Fruit fly (Drosophila melanogaster) Kc167 (cell line): ENCODE measurements around the gene CG11037.

Experiments
- Myc ChIP-seq: fragments of >200 bp; optimal IDR thresholded peaks from 2 replicates; lab custom pipeline; 2017; ENCODE audit warnings: missing external identifiers
- Sin3A ChIP-seq: fragments of >200 bp; optimal IDR thresholded peaks from 2 replicates; lab custom pipeline; 2018; ENCODE audit warnings: missing external identifiers
- h ChIP-seq: fragments of >200 bp; optimal IDR thresholded peaks from 3 replicates; lab custom pipeline; 2018; ENCODE audit warnings: missing external identifiers
- insv ChIP-seq: fragments of >200 bp; optimal IDR thresholded peaks from 3 replicates; lab custom pipeline; 2018; ENCODE audit warnings: missing external identifiers
- psq ChIP-seq: fragments of >200 bp; optimal IDR thresholded peaks from 2 replicates; lab custom pipeline; 2017; ENCODE audit warnings: missing external identifiers
- ttk ChIP-seq: sonication (Bioruptor generic); optimal IDR thresholded peaks from 2 replicates; lab custom pipeline; 2017; ENCODE audit warnings: missing external identifiers

The CG11037 gene

dm6 chr3L:20944180-20944579 lies 17.0 kb downstream of the CG11037 start:
- no peak for TF ChIP-seq Sin3A (lab: Kevin White, UChicago)
- no peak for TF ChIP-seq psq (lab: Kevin White, UChicago)
- TF ChIP-seq h (lab: Kevin White, UChicago) = no peak
- no peak for TF ChIP-seq ttk (lab: Kevin White, UChicago)
- TF ChIP-seq insv (lab: Kevin White, UChicago) = no peak
- no peak for TF ChIP-seq Myc (lab: Kevin White, UChicago)

dm6 chr3L:20942076-20942475 lies 19.1 kb downstream of the CG11037 start:
- no peak for TF ChIP-seq ttk (lab: Kevin White, UChicago)
- no peak for TF ChIP-seq Myc (lab: Kevin White, UChicago)
- TF ChIP-seq Sin3A (lab: Kevin White, UChicago) = no peak
- no peak for TF ChIP-seq insv (lab: Kevin White, UChicago)
- no peak for TF ChIP-seq psq (lab: Kevin White, UChicago)
- TF ChIP-seq h (lab: Kevin White, UChicago) = no peak

- TF ChIP-seq h (lab: Kevin White, UChicago) (no peak), ttk (lab: Kevin White, UChicago) (no peak), psq (lab: Kevin White, UChicago) (no peak), Myc (lab: Kevin White, UChicago) (no peak), insv (lab: Kevin White, UChicago) (no peak), Sin3A (lab: Kevin White, UChicago) (no peak)
These were observed 27.5 kb downstream of the CG11037 start for dm6 chr3L:20933706-20934105.

dm6 chr3L:20932556-20932955 lies 28.6 kb downstream of the CG11037 start:
- TF ChIP-seq ttk (lab: Kevin White, UChicago) (no peak), h (lab: Kevin White, UChicago) (no peak), Sin3A (lab: Kevin White, UChicago) (no peak), psq (lab: Kevin White, UChicago) (no peak), insv (lab: Kevin White, UChicago) (no peak), Myc (lab: Kevin White, UChicago) (no peak)

- no peak for TF ChIP-seq Myc (lab: Kevin White, UChicago)
These were observed 29.7 kb downstream of the CG11037 start for dm6 chr3L:20931510-20931909.

dm6 chr3L:20930059-20930785 lies 31.0 kb downstream of the CG11037 start:
- TF ChIP-seq psq (lab: Kevin White, UChicago) (no peak), h (lab: Kevin White, UChicago) (no peak), Sin3A (lab: Kevin White, UChicago) (no peak), Myc (lab: Kevin White, UChicago) (no peak), insv (lab: Kevin White, UChicago) (no peak), ttk (lab: Kevin White, UChicago) (no peak)

- TF ChIP-seq ttk (lab: Kevin White, UChicago) (no peak), insv (lab: Kevin White, UChicago) (no peak), psq (lab: Kevin White, UChicago) (no peak), h (lab: Kevin White, UChicago) (no peak), Myc (lab: Kevin White, UChicago) (no peak), Sin3A (lab: Kevin White, UChicago) (no peak)
These were observed 31.8 kb downstream of the CG11037 start for dm6 chr3L:20929418-20929817.

dm6 chr3L:20927526-20927925 lies 33.7 kb downstream of the CG11037 start, which contains the start of gene CG10589:
TSS of gene CG10589 (plus strand) at chr3L:20927826.
- TF ChIP-seq Myc (lab: Kevin White, UChicago) (no peak), h (lab: Kevin White, UChicago) (no peak), ttk (lab: Kevin White, UChicago) (no peak), Sin3A (lab: Kevin White, UChicago) (no peak), psq (lab: Kevin White, UChicago) (no peak), insv (lab: Kevin White, UChicago) (no peak)

dm6 chr3L:20923030-20923591 lies 38.1 kb downstream of the CG11037 start:
- no peak for TF ChIP-seq Sin3A (lab: Kevin White, UChicago)
- TF ChIP-seq psq (lab: Kevin White, UChicago) = no peak
- TF ChIP-seq h (lab: Kevin White, UChicago) = no peak
- TF ChIP-seq ttk (lab: Kevin White, UChicago) = no peak
- no peak for TF ChIP-seq Myc (lab: Kevin White, UChicago)
- no peak for TF ChIP-seq insv (lab: Kevin White, UChicago)

- TF ChIP-seq ttk (lab: Kevin White, UChicago) (no peak), psq (lab: Kevin White, UChicago) (no peak), h (lab: Kevin White, UChicago) (no peak), Sin3A (lab: Kevin White, UChicago) (no peak)
These were observed 38.8 kb downstream of the CG11037 start for dm6 chr3L:20922279-20922830.

- TF ChIP-seq h (lab: Kevin White, UChicago) = no peak
These were observed 39.3 kb downstream of the CG11037 start for dm6 chr3L:20921859-20922258.

dm6 chr3L:20920495-20920894 lies 40.7 kb downstream of the CG11037 start:
- TF ChIP-seq h (lab: Kevin White, UChicago) = no peak
- no peak for TF ChIP-seq Sin3A (lab: Kevin White, UChicago)
- no peak for TF ChIP-seq ttk (lab: Kevin White, UChicago)
- no peak for TF ChIP-seq Myc (lab: Kevin White, UChicago)
- no peak for TF ChIP-seq insv (lab: Kevin White, UChicago)
- TF ChIP-seq psq (lab: Kevin White, UChicago) = no peak
